Fruit fly (Drosophila melanogaster): Measurements from ENCODE around the gene pasi1.

The pasi1 gene

DNA sequence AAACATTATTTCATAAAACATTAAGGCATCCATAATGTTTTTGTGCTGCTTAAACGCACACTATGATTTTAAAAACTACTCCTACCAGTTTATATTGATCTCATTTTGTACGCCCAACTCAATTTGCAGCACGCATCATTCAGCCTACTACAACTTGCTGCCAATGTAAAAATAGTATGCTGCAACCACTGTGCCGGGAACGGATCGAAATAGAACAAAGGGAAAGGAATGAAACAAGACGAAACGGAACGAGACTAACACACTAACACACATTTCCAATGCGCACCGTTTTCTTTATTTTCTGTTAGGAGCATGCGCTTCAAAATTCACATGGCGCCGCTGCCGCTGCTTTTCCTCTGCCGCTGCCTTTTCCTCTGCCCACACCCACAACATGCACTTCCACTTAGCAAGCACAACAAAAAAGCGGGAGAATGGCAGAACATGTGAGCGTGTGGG, 17.9 kb upstream of the pasi1 start (continued):
- TF ChIP-seq CG12659 (GFP tag; optimal IDR thresholded peaks at IDR 0.05) (peak; percentile 34), zen (tag; optimal IDR thresholded peaks at IDR 0.05) (no peak), ems (GFP tag; optimal IDR thresholded peaks at IDR 0.05) (peak; percentile 7), CG13296 (GFP tag; optimal IDR thresholded peaks at IDR 0.05) (no peak), grn (GFP tag; optimal IDR thresholded peaks at IDR 0.05) (no peak), CG9609 (GFP tag; optimal IDR thresholded peaks at IDR 0.05) (no peak), CG5180 (GFP tag; optimal IDR thresholded peaks at IDR 0.05) (no peak), slbo (GFP tag; IDR thresholded peaks at IDR 0.05) (peak; percentile 48; the same call in 1 of the 2 replicates), CG15514 (GFP tag; optimal IDR thresholded peaks at IDR 0.05) (peak; percentile 15), bab2 (GFP tag; optimal IDR thresholded peaks at IDR 0.05) (peak; percentile 12), tin (GFP tag; optimal IDR thresholded peaks at IDR 0.05) (peak; percentile 23), fd64A (GFP tag; optimal IDR thresholded peaks at IDR 0.05) (no peak), lmd (GFP tag; IDR thresholded peaks at IDR 0.05) (no peak), gcm2 (GFP tag; optimal IDR thresholded peaks at IDR 0.05) (no peak), Pdp1 (GFP tag; optimal IDR thresholded peaks at IDR 0.05) (peak in 1 of 2 experiments; percentile 19), CG10209 (GFP tag; optimal IDR thresholded peaks at IDR 0.05) (no peak), dimm (GFP tag; IDR thresholded peaks at IDR 0.05) (no peak), gem (tag; optimal IDR thresholded peaks at IDR 0.05) (peak; percentile 50), CG8359 (GFP tag; optimal IDR thresholded peaks at IDR 0.05; ENCODE audit: borderline replicate concordance) (no peak), CG6272 (GFP tag; IDR thresholded peaks at IDR 0.05) (0 out of 2 replicates have a peak, but pooled peaks have one; percentile 17), sens-2 (GFP tag; IDR thresholded peaks at IDR 0.05) (no peak), CG7839 (tag; optimal IDR thresholded peaks at IDR 0.05) (peak; percentile 29), ttk (GFP tag; IDR thresholded peaks at IDR 0.05) (peak; percentile 17; the same call in 1 of the 2 replicates), sc (optimal IDR thresholded peaks at IDR 0.05) (no peak), sc (GFP tag; optimal IDR thresholded peaks at IDR 0.05) (no peak), Xrp1 (GFP tag; IDR thresholded peaks at IDR 0.05) (no peak)

DNA sequence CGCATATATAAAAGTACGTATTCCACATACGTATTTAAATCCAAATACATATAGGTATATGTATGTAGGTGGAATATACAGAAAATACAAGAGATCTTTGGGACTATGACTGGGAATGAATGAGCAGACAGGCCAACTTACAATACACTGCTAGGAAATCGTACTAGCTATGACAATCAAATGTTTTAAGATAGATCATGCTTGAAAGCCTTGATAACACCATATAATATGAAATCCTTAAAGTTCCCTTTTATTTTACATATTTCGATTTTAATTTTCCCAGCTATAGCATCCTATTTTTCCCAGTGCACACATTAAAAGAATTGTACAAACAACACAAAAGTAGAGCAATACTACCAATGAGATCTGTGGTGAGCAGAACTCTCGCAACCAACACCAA, 13.5 kb upstream of the pasi1 start:
- TF ChIP-seq Aef1 (GFP tag; IDR thresholded peaks at IDR 0.05), result peak; percentile 85
- TF ChIP-seq E2f1 (GFP tag; IDR thresholded peaks at IDR 0.05), result peak; percentile 86
- TF ChIP-seq nom (GFP tag; optimal IDR thresholded peaks at IDR 0.05), result no peak
- TF ChIP-seq vfl (GFP tag; optimal IDR thresholded peaks at IDR 0.05), result peak; percentile 43
- no peak for TF ChIP-seq pros (GFP tag; optimal IDR thresholded peaks at IDR 0.05)
- no peak for TF ChIP-seq Lhr (GFP tag; optimal IDR thresholded peaks at IDR 0.05)
- peak; percentile 63 for TF ChIP-seq salm (tag; optimal IDR thresholded peaks at IDR 0.05)
- TF ChIP-seq luna (GFP tag; optimal IDR thresholded peaks at IDR 0.05), result no peak
- peak; percentile 44 for TF ChIP-seq Asciz (GFP tag; optimal IDR thresholded peaks at IDR 0.05)
- peak; percentile 85 for TF ChIP-seq gro (GFP tag; optimal IDR thresholded peaks at IDR 0.05)
- peak; percentile 90 for TF ChIP-seq CG7839 (tag; optimal IDR thresholded peaks at IDR 0.05)
- peak; percentile 80 for TF ChIP-seq CG11695 (GFP tag; IDR thresholded peaks at IDR 0.05)
- TF ChIP-seq mirr (GFP tag; optimal IDR thresholded peaks at IDR 0.05), result peak; percentile 83
- peak; percentile 34 for TF ChIP-seq tup (GFP tag; optimal IDR thresholded peaks at IDR 0.05)
- TF ChIP-seq pzg (GFP tag; optimal IDR thresholded peaks at IDR 0.05), result no peak
- peak; percentile 70 for TF ChIP-seq az2 (GFP tag; optimal IDR thresholded peaks at IDR 0.05)
- peak; percentile 49; the same call in 1 of the 3 replicates for TF ChIP-seq sr (GFP tag; IDR thresholded peaks at IDR 0.05)
- peak; percentile 78 for TF ChIP-seq CG8924 (tag; optimal IDR thresholded peaks at IDR 0.05)
- peak; percentile 39 for TF ChIP-seq CG7928 (GFP tag; optimal IDR thresholded peaks at IDR 0.05)
- peak; percentile 5 for TF ChIP-seq CG12236 (GFP tag; optimal IDR thresholded peaks at IDR 0.05)
- TF ChIP-seq CG6854 (GFP tag; optimal IDR thresholded peaks at IDR 0.05), result peak; percentile 36
- peak; percentile 52 for TF ChIP-seq CG12942 (GFP tag; optimal IDR thresholded peaks at IDR 0.05)
- TF ChIP-seq tll (GFP tag; optimal IDR thresholded peaks at IDR 0.05), result no peak
- peak; percentile 40 for TF ChIP-seq Nf-YB (GFP tag; optimal IDR thresholded peaks at IDR 0.05)
- peak; percentile 57 for TF ChIP-seq CG5180 (GFP tag; optimal IDR thresholded peaks at IDR 0.05)
- peak; percentile 18 for TF ChIP-seq grn (GFP tag; optimal IDR thresholded peaks at IDR 0.05)
- TF ChIP-seq CG1233 (GFP tag; optimal IDR thresholded peaks at IDR 0.05), result peak; percentile 53

All from whole organism, embryonic.